Worm (Caenorhabditis elegans) whole organism, L1 larva: ENCODE results near the gene Y40A1A.3.
"Not testable (repeated sequence)": the region's sequence is repeated elsewhere in the genome, so short reads cannot be mapped to it uniquely, and the experiment has no call there.

ENCODE experiments used
- F16B12.6 ChIP-seq: fragments of 150-350 bp; optimal IDR thresholded peaks from 2 replicates; lab custom pipeline; 2014; ENCODE audit warnings: missing biosample characterization, missing genetic modification characterization
- Y116A8C.19 ChIP-seq: sonication (generic microtip); optimal IDR thresholded peaks from 2 replicates; lab custom pipeline; 2016; ENCODE audit warnings: missing compliant biosample characterization, missing genetic modification characterization, borderline replicate concordance
- alr-1 ChIP-seq: fragments of 200-800 bp; sonication (Bioruptor generic); optimal IDR thresholded peaks from 2 replicates; lab custom pipeline; 2018; ENCODE audit warnings: borderline replicate concordance, mild to moderate bottlenecking, missing genetic modification characterization, missing compliant biosample characterization
- aly-2 ChIP-seq: fragments of 150-350 bp; optimal IDR thresholded peaks from 2 replicates; lab custom pipeline; 2014; ENCODE audit warnings: missing biosample characterization, missing genetic modification characterization
- ama-1 ChIP-seq: fragments of 150-350 bp; optimal IDR thresholded peaks from 2 replicates; lab custom pipeline; 2014
- ceh-82 ChIP-seq, 3 experiments: fragments of 150-350 bp in 1 of 3; sonication (generic microtip) in 2 of 3; optimal IDR thresholded peaks; 2 replicates each; lab custom pipeline; 2014 to 2017; ENCODE audit warnings: missing biosample characterization in 3 of 3, missing genetic modification characterization in 3 of 3
- ceh-90 ChIP-seq: sonication (generic microtip); optimal IDR thresholded peaks from 2 replicates; lab custom pipeline; 2016; ENCODE audit warnings: missing genetic modification characterization, missing compliant biosample characterization
- ces-1 ChIP-seq: fragments of 150-350 bp; optimal IDR thresholded peaks from 2 replicates; lab custom pipeline; 2014; ENCODE audit warnings: missing biosample characterization, missing genetic modification reagents, missing genetic modification characterization
- dpl-1 ChIP-seq, 3 experiments: fragments of 150-350 bp in 2 of 3; sonication (generic microtip) in 1 of 3; optimal IDR thresholded peaks; 2 replicates each; lab custom pipeline; 2014 to 2017; ENCODE audit warnings: missing biosample characterization in 3 of 3, missing genetic modification characterization in 3 of 3, missing genetic modification reagents in 3 of 3
- dsc-1 ChIP-seq: sonication (generic microtip); optimal IDR thresholded peaks from 2 replicates; lab custom pipeline; 2016; ENCODE audit warnings: mild to moderate bottlenecking, missing genetic modification characterization, missing compliant biosample characterization
- efl-3 ChIP-seq: fragments of 200-800 bp; sonication (Bioruptor generic); optimal IDR thresholded peaks from 2 replicates; lab custom pipeline; 2018; ENCODE audit warnings: mild to moderate bottlenecking, missing genetic modification characterization, missing compliant biosample characterization
- egl-27 ChIP-seq, 2 experiments: fragments of 150-350 bp in 1 of 2; sonication (generic microtip); optimal IDR thresholded peaks; 3 replicates each; lab custom pipeline; 2017 to 2018; ENCODE audit warnings: missing biosample characterization in 2 of 2, missing genetic modification characterization in 2 of 2, missing genetic modification reagents in 2 of 2
- elt-2 ChIP-seq: sonication (generic microtip); optimal IDR thresholded peaks from 2 replicates; lab custom pipeline; 2016; ENCODE audit warnings: missing genetic modification characterization, mild to moderate bottlenecking, inconsistent platforms, missing compliant biosample characterization, missing genetic modification reagents
- fkh-10 ChIP-seq: sonication (generic microtip); optimal IDR thresholded peaks from 2 replicates; lab custom pipeline; 2017; ENCODE audit warnings: missing biosample characterization, missing genetic modification reagents, missing genetic modification characterization
- fos-1 ChIP-seq: fragments of 150-350 bp; optimal IDR thresholded peaks from 2 replicates; lab custom pipeline; 2014; ENCODE audit warnings: missing biosample characterization, missing genetic modification characterization
- grh-1 ChIP-seq: fragments of 200-800 bp; sonication (Bioruptor generic); IDR thresholded peaks from 2 replicates; pipeline ENCODE4 v1.3.6; 2022; ENCODE audit warnings: missing genetic modification reagents, missing genetic modification characterization, missing compliant biosample characterization
- hlh-4 ChIP-seq: sonication (generic microtip); optimal IDR thresholded peaks from 2 replicates; lab custom pipeline; 2016; ENCODE audit warnings: mild to moderate bottlenecking, missing genetic modification characterization, missing compliant biosample characterization
- hpl-2 ChIP-seq: fragments of 150-350 bp; optimal IDR thresholded peaks from 2 replicates; lab custom pipeline; 2014; ENCODE audit warnings: missing biosample characterization, missing genetic modification reagents, missing genetic modification characterization
- irx-1 ChIP-seq: sonication (generic microtip); optimal IDR thresholded peaks from 2 replicates; lab custom pipeline; 2016; ENCODE audit warnings: missing genetic modification characterization, missing compliant biosample characterization
- isw-1 ChIP-seq: fragments of 200-800 bp; sonication (Bioruptor generic); IDR thresholded peaks from 2 replicates; pipeline ENCODE4 v1.3.6; 2022; ENCODE audit warnings: missing genetic modification characterization, missing compliant biosample characterization
- lin-14 ChIP-seq: fragments of 200-800 bp; sonication (Bioruptor generic); optimal IDR thresholded peaks from 2 replicates; lab custom pipeline; 2018; ENCODE audit warnings: mild to moderate bottlenecking, missing genetic modification characterization, moderate library complexity, missing compliant biosample characterization
- lin-35 ChIP-seq, 2 experiments: fragments of 150-350 bp; optimal IDR thresholded peaks; 2 replicates each; lab custom pipeline; 2014; ENCODE audit warnings: missing biosample characterization in 2 of 2, missing genetic modification characterization in 2 of 2, missing genetic modification reagents in 2 of 2
- mdl-1 ChIP-seq, 2 experiments: fragments of 150-350 bp; optimal IDR thresholded peaks; 2 replicates each; lab custom pipeline; 2014 to 2017; ENCODE audit warnings: missing biosample characterization in 2 of 2, missing genetic modification characterization in 2 of 2, inconsistent platforms in 1 of 2
- nhr-19 ChIP-seq: fragments of 200-800 bp; sonication (Bioruptor generic); conservative IDR thresholded peaks from 2 replicates; pipeline ENCODE4 v1.3.6; 2022; ENCODE audit warnings: missing genetic modification characterization, missing compliant biosample characterization
- nhr-28 ChIP-seq: fragments of 150-350 bp; optimal IDR thresholded peaks from 2 replicates; lab custom pipeline; 2014; ENCODE audit warnings: missing biosample characterization, missing genetic modification characterization
- nhr-71 ChIP-seq: sonication (generic microtip); optimal IDR thresholded peaks from 2 replicates; lab custom pipeline; 2016; ENCODE audit warnings: mild to moderate bottlenecking, missing genetic modification characterization, moderate library complexity, missing compliant biosample characterization
- nhr-76 ChIP-seq: sonication (generic microtip); optimal IDR thresholded peaks from 2 replicates; lab custom pipeline; 2017; ENCODE audit warnings: missing biosample characterization, missing genetic modification characterization
- nhr-85 ChIP-seq: sonication (generic microtip); peaks from one replicate; lab custom pipeline; 2016; ENCODE audit warnings: missing genetic modification characterization, inconsistent platforms, missing compliant biosample characterization
- nhr-90 ChIP-seq: sonication (generic microtip); optimal IDR thresholded peaks from 2 replicates; lab custom pipeline; 2016; ENCODE audit warnings: mild to moderate bottlenecking, missing genetic modification characterization, missing compliant biosample characterization; ENCODE audit not compliant: poor library complexity
- pax-3 ChIP-seq: fragments of 200-800 bp; sonication (Bioruptor generic); optimal IDR thresholded peaks from 2 replicates; lab custom pipeline; 2018; ENCODE audit warnings: mild to moderate bottlenecking, missing genetic modification characterization, moderate library complexity, missing compliant biosample characterization
- pqm-1 ChIP-seq: sonication (generic microtip); optimal IDR thresholded peaks from 3 replicates; lab custom pipeline; 2017; ENCODE audit warnings: missing biosample characterization, missing genetic modification characterization
- skn-1 ChIP-seq: fragments of 150-350 bp; optimal IDR thresholded peaks from 2 replicates; lab custom pipeline; 2014; ENCODE audit warnings: missing biosample characterization, missing genetic modification characterization
- snpc-4 ChIP-seq: fragments of 150-350 bp; optimal IDR thresholded peaks from 2 replicates; lab custom pipeline; 2014; ENCODE audit warnings: missing biosample characterization, missing genetic modification characterization
- sox-4 ChIP-seq: sonication (generic microtip); optimal IDR thresholded peaks from 2 replicates; lab custom pipeline; 2016; ENCODE audit warnings: missing genetic modification characterization, missing compliant biosample characterization
- tlp-1 ChIP-seq: fragments of 150-350 bp; optimal IDR thresholded peaks from 2 replicates; lab custom pipeline; 2014; ENCODE audit warnings: missing biosample characterization, missing genetic modification characterization
- unc-130 ChIP-seq: fragments of 150-350 bp; optimal IDR thresholded peaks from 2 replicates; lab custom pipeline; 2017; ENCODE audit warnings: missing biosample characterization, missing genetic modification characterization, inconsistent platforms
- unc-30 ChIP-seq: sonication (generic microtip); optimal IDR thresholded peaks from 2 replicates; lab custom pipeline; 2017; ENCODE audit warnings: missing biosample characterization, missing genetic modification characterization
- vab-15 ChIP-seq: sonication (generic microtip); optimal IDR thresholded peaks from 2 replicates; lab custom pipeline; 2017; ENCODE audit warnings: missing genotype, mild to moderate bottlenecking, missing genetic modification characterization, missing compliant biosample characterization
- zag-1 ChIP-seq: fragments of 150-350 bp; optimal IDR thresholded peaks from 2 replicates; lab custom pipeline; 2014; ENCODE audit warnings: missing biosample characterization, missing genetic modification characterization
- ztf-11 ChIP-seq, 2 experiments: sonication (generic microtip); optimal IDR thresholded peaks; 2 replicates each; lab custom pipeline; 2016 to 2017; ENCODE audit warnings: missing genetic modification characterization in 2 of 2, missing biosample characterization in 1 of 2, missing compliant biosample characterization in 1 of 2

The Y40A1A.3 gene

ce11 chrX:2030871-2031270, 33.0 kb upstream of the Y40A1A.3 start:
- no peak for TF ChIP-seq alr-1
- TF ChIP-seq zag-1 (tag; lab: Kevin White, UChicago): no peak
- TF ChIP-seq ztf-11 (tag; optimal IDR thresholded peaks at IDR 0.05; lab: Kevin White, UChicago): no peak
- TF ChIP-seq nhr-19 (GFP tag; lab: Robert Waterston, UW): no peak
- no peak for TF ChIP-seq unc-30 (tag; lab: Kevin White, UChicago)
- TF ChIP-seq nhr-85 (tag; lab: Kevin White, UChicago): no peak
- no peak for TF ChIP-seq sox-4 (tag; lab: Kevin White, UChicago)
- TF ChIP-seq snpc-4 (tag; lab: Kevin White, UChicago): no peak
- TF ChIP-seq, all 84 proteins: peak for 0

ce11 chrX:2026342-2026741, 28.5 kb upstream of the Y40A1A.3 start, which contains the start of gene Y102A11A.2:
TSS of gene Y102A11A.2 (plus strand) at chrX:2026642.
- TF ChIP-seq hlh-4 (tag; lab: Kevin White, UChicago); nhr-28; isw-1 (GFP tag; lab: Robert Waterston, UW): not testable (repeated sequence)

ce11 chrX:2025405-2025804, 27.6 kb upstream of the Y40A1A.3 start:
- peak; percentile 17 for TF ChIP-seq elt-2 (tag; lab: Kevin White, UChicago)

- TF ChIP-seq nhr-71 (peak; percentile 4), pax-3 (tag; lab: Kevin White, UChicago) (no peak), lin-35 (GFP tag; optimal IDR thresholded peaks at IDR 0.05; lab: Kevin White, UChicago) (peak in 1 of 2 experiments; percentile 31), F16B12.6 (tag; lab: Kevin White, UChicago) (no peak), elt-2 (tag; lab: Kevin White, UChicago) (peak; percentile 51), unc-130 (tag; lab: Kevin White, UChicago) (no peak)
Measured at ce11 chrX:2021558-2021957, 23.7 kb upstream of the Y40A1A.3 start.

ce11 chrX:2018848-2019247, 21.0 kb upstream of the Y40A1A.3 start, which contains the start of gene Y102A11A.3:
TSS of gene Y102A11A.3 (plus strand) at chrX:2019148.
- TF ChIP-seq vab-15: no peak
- TF ChIP-seq efl-3 (GFP tag; lab: Kevin White, UChicago): no peak
- no peak for TF ChIP-seq tlp-1
- TF ChIP-seq nhr-19 (GFP tag; lab: Robert Waterston, UW): no peak
- TF ChIP-seq sox-4 (tag; lab: Kevin White, UChicago): no peak
- no peak for TF ChIP-seq dsc-1 (tag; lab: Kevin White, UChicago)
- no peak for TF ChIP-seq fos-1 (tag; lab: Kevin White, UChicago)
- TF ChIP-seq isw-1 (GFP tag; lab: Robert Waterston, UW): no peak
- TF ChIP-seq skn-1 (tag; lab: Kevin White, UChicago): no peak
- TF ChIP-seq pqm-1 (tag; lab: Kevin White, UChicago): no peak
- TF ChIP-seq irx-1 (tag; lab: Kevin White, UChicago): no peak
- no peak for TF ChIP-seq nhr-90 (tag; lab: Kevin White, UChicago)
- TF ChIP-seq nhr-76: no peak
- TF ChIP-seq ceh-90 (tag; lab: Kevin White, UChicago): no peak
- no peak for TF ChIP-seq grh-1 (GFP tag; lab: Robert Waterston, UW)
- TF ChIP-seq, all 84 proteins: peak for 0

ce11 chrX:2018211-2018610, 20.4 kb upstream of the Y40A1A.3 start:
- TF ChIP-seq ces-1 (GFP tag; lab: Kevin White, UChicago): no peak
- TF ChIP-seq lin-35 (GFP tag; optimal IDR thresholded peaks at IDR 0.05; lab: Kevin White, UChicago): peak in 1 of 2 experiments; percentile 8
- TF ChIP-seq elt-2 (tag; lab: Kevin White, UChicago): peak; percentile 22

ce11 chrX:2014521-2014920, 16.7 kb upstream of the Y40A1A.3 start:
- TF ChIP-seq egl-27 (tag; optimal IDR thresholded peaks at IDR 0.05; lab: Kevin White, UChicago) (no peak), ama-1 (lab: Kevin White, UChicago) (no peak), skn-1 (tag; lab: Kevin White, UChicago) (no peak), unc-130 (tag; lab: Kevin White, UChicago) (no peak), aly-2 (tag; lab: Kevin White, UChicago) (no peak), lin-35 (GFP tag; optimal IDR thresholded peaks at IDR 0.05; lab: Kevin White, UChicago) (peak in 1 of 2 experiments; percentile 2), mdl-1 (tag; optimal IDR thresholded peaks at IDR 0.05; lab: Kevin White, UChicago) (no peak), Y116A8C.19 (tag; lab: Kevin White, UChicago) (no peak), sox-4 (tag; lab: Kevin White, UChicago) (no peak), hpl-2 (GFP tag; lab: Kevin White, UChicago) (no peak), ceh-82 (tag; optimal IDR thresholded peaks at IDR 0.05; lab: Kevin White, UChicago) (no peak), nhr-85 (tag; lab: Kevin White, UChicago) (no peak), elt-2 (tag; lab: Kevin White, UChicago) (peak; percentile 66), dpl-1 (GFP tag; optimal IDR thresholded peaks at IDR 0.05; lab: Kevin White, UChicago) (no peak), lin-14 (peak; percentile 29), fkh-10 (GFP tag; lab: Kevin White, UChicago) (no peak)
